Fruit fly (Drosophila melanogaster): Measurements from ENCODE around the gene CG32639.
A peak's percentile ranks its signal among the peaks of the same experiment; 100 is the strongest.

dm6 chrX:13275139-13275538, 38.8 kb upstream of the CG32639 start:
- TF ChIP-seq Pif1A (GFP tag; optimal IDR thresholded peaks at IDR 0.05) (no peak), rn (GFP tag; IDR thresholded peaks at IDR 0.05) (no peak), CG4496 (GFP tag; IDR thresholded peaks at IDR 0.05) (no peak), gl (tag; optimal IDR thresholded peaks at IDR 0.05) (no peak), CG10348 (GFP tag; IDR thresholded peaks at IDR 0.05) (no peak), CG14655 (GFP tag; optimal IDR thresholded peaks at IDR 0.05) (peak; percentile 64)
